Worm (Caenorhabditis elegans): Measurements from ENCODE around the gene bus-4.

bus-4 gene

DNA sequence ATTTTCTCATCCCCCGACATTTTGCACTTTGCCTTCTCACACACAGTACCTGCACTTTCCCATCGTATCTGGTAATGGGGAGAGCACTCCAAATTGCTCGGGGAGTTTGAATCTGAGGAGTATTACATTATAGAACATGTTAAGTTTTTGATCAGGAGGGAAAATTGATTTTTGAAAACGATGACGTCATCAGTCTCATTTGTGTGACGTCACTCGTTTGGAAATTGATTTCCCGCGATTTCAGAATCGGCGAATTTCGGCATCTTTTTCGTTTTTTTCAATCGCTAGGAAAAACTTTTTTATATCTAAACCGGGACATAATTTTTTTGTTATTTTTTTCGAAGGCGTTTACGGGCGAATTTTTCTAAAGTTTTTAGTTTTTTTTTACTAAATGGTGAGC, 14.7 kb upstream of the bus-4 start:
- TF ChIP-seq lin-39 (tag; optimal IDR thresholded peaks at IDR 0.05) (no peak), F13H6.1 (tag; optimal IDR thresholded peaks at IDR 0.05) (no peak), lin-11 (tag; optimal IDR thresholded peaks at IDR 0.05) (no peak), nhr-12 (tag; optimal IDR thresholded peaks at IDR 0.05) (no peak), peb-1 (tag; optimal IDR thresholded peaks at IDR 0.05) (no peak), mdl-1 (tag; optimal IDR thresholded peaks at IDR 0.05) (no peak), ama-1 (optimal IDR thresholded peaks at IDR 0.05) (no peak), sma-9 (GFP tag; optimal IDR thresholded peaks at IDR 0.05) (no peak), sma-9 (tag; optimal IDR thresholded peaks at IDR 0.05) (no peak), aly-2 (tag; optimal IDR thresholded peaks at IDR 0.05) (no peak), elt-3 (tag; optimal IDR thresholded peaks at IDR 0.05) (no peak)

DNA sequence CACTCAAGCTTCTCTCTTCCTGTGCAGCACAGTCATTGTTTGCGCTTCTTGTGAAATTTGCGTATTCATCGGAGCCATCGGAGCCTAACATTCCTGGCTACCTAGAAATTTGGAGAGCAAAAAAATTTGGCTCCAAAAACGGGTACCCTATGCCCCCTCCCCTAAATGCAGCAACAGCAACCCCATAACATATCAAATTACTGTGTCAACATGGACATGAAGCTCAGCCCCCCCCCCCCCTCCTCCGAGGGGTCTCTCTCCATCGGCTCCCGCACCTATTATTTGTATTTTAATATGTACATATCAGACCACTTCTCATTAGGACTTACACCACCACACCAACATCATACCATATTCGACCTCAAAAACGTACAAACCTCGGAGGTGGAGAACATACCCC, 13.7 kb upstream of the bus-4 start:
- TF ChIP-seq mab-5 (tag; optimal IDR thresholded peaks at IDR 0.05) (no peak), elt-3 (tag; optimal IDR thresholded peaks at IDR 0.05) (no peak), lsy-2 (tag; optimal IDR thresholded peaks at IDR 0.05) (no peak), lin-11 (tag; optimal IDR thresholded peaks at IDR 0.05) (no peak), elt-1 (tag; optimal IDR thresholded peaks at IDR 0.05) (no peak), blmp-1 (tag; optimal IDR thresholded peaks at IDR 0.05; ENCODE audit: insufficient read depth) (no peak), nhr-23 (tag; optimal IDR thresholded peaks at IDR 0.05) (no peak), ceh-82 (tag; optimal IDR thresholded peaks at IDR 0.05) (no peak), nhr-6 (tag; optimal IDR thresholded peaks at IDR 0.05) (no peak), mdl-1 (tag; optimal IDR thresholded peaks at IDR 0.05) (no peak), ceh-16 (tag; optimal IDR thresholded peaks at IDR 0.05) (no peak), aly-2 (tag; optimal IDR thresholded peaks at IDR 0.05) (no peak), ZK546.5 (tag; optimal IDR thresholded peaks at IDR 0.05) (no peak), crh-2 (tag; optimal IDR thresholded peaks at IDR 0.05) (no peak), nhr-12 (tag; optimal IDR thresholded peaks at IDR 0.05) (no peak), ztf-11 (tag; optimal IDR thresholded peaks at IDR 0.05) (no peak), Y55F3AM.14 (GFP tag; optimal IDR thresholded peaks at IDR 0.05) (no peak), R02D3.7 (tag; optimal IDR thresholded peaks at IDR 0.05) (no peak), unc-55 (GFP tag; optimal IDR thresholded peaks at IDR 0.05) (no peak)

DNA sequence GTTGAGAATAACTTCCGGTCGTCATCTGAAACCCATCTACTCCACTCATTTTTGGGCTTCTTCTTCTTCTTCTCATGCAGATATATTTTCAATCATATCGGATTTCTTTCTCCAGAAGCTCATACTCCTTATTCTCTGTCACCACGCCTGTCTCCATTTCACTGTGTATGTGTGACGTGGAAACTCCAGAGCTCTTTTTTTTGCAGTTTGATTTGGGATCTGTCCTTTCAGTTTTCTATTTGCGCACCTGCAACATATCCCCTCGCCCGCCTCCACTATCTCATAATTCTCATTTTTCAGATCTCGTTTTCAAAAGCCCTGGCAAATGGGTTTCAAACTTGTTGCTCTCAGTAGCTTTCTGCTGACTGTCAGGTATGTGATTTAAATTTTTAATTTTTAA, 9.4 kb upstream of the bus-4 start, which contains the start of gene kin-36:
Gene kin-36, plus strand, starts transcription at position 301 of the 400 bp plus-strand sequence.
- no peak for TF ChIP-seq nhr-21 (tag; optimal IDR thresholded peaks at IDR 0.05)
- TF ChIP-seq nhr-237 (tag; optimal IDR thresholded peaks at IDR 0.05), result no peak

ce11 chrIV:4683149-4683548, 4.9 kb upstream of the bus-4 start:
- TF ChIP-seq ztf-4 (tag; optimal IDR thresholded peaks at IDR 0.05) (no peak), unc-62 (GFP tag; optimal IDR thresholded peaks at IDR 0.05) (no peak), mbf-1 (tag; optimal IDR thresholded peaks at IDR 0.05) (no peak), ZK546.5 (tag; optimal IDR thresholded peaks at IDR 0.05) (no peak), lsy-2 (tag; optimal IDR thresholded peaks at IDR 0.05) (no peak), skn-1 (tag; optimal IDR thresholded peaks at IDR 0.05) (no peak), R02D3.7 (tag; optimal IDR thresholded peaks at IDR 0.05) (no peak), snpc-4 (tag; optimal IDR thresholded peaks at IDR 0.05) (no peak), ztf-1 (GFP tag; conservative IDR thresholded peaks at IDR 0.05) (no peak), nhr-129 (tag; optimal IDR thresholded peaks at IDR 0.05) (no peak), nhr-21 (tag; optimal IDR thresholded peaks at IDR 0.05) (no peak)

ce11 chrIV:4686291-4686830, 1.7 kb upstream of the bus-4 start:
- TF ChIP-seq ZK546.5 (tag; optimal IDR thresholded peaks at IDR 0.05) (no peak), sma-9 (GFP tag; optimal IDR thresholded peaks at IDR 0.05) (no peak), sma-9 (tag; optimal IDR thresholded peaks at IDR 0.05) (no peak), fos-1 (tag; optimal IDR thresholded peaks at IDR 0.05) (no peak), nhr-25 (tag; optimal IDR thresholded peaks at IDR 0.05) (no peak), zag-1 (tag; optimal IDR thresholded peaks at IDR 0.05) (no peak), lin-13 (GFP tag; optimal IDR thresholded peaks at IDR 0.05) (no peak), nhr-12 (tag; optimal IDR thresholded peaks at IDR 0.05) (no peak), aly-2 (tag; optimal IDR thresholded peaks at IDR 0.05) (no peak), nhr-77 (tag; optimal IDR thresholded peaks at IDR 0.05) (no peak), mbf-1 (tag; optimal IDR thresholded peaks at IDR 0.05) (no peak), blmp-1 (tag; optimal IDR thresholded peaks at IDR 0.05; ENCODE audit: insufficient read depth) (no peak), egl-27 (tag; optimal IDR thresholded peaks at IDR 0.05) (no peak), lin-39 (tag; optimal IDR thresholded peaks at IDR 0.05) (no peak), C34F6.9 (tag; optimal IDR thresholded peaks at IDR 0.05) (no peak), nhr-21 (tag; optimal IDR thresholded peaks at IDR 0.05) (no peak), Y55F3AM.14 (GFP tag; optimal IDR thresholded peaks at IDR 0.05) (no peak), peb-1 (tag; optimal IDR thresholded peaks at IDR 0.05) (no peak), ceh-16 (tag; optimal IDR thresholded peaks at IDR 0.05) (no peak), alr-1 (tag; optimal IDR thresholded peaks at IDR 0.05) (no peak), gmeb-1 (tag; optimal IDR thresholded peaks at IDR 0.05) (no peak)
